Fruit fly (Drosophila melanogaster) whole organism, embryonic: ENCODE data around the gene CG31445.
A peak's percentile ranks its signal among the peaks of the same experiment; 100 is the strongest.

ENCODE experiments used
- Asciz ChIP-seq: fragments of 200-800 bp; sonication (Bioruptor generic); optimal IDR thresholded peaks from 2 replicates; lab custom pipeline; 2017; ENCODE audit warnings: missing biosample characterization, mild to moderate bottlenecking, missing genetic modification characterization, missing genetic modification reagents
- Bgb ChIP-seq: fragments of 200-800 bp; sonication (Bioruptor generic); IDR thresholded peaks from 2 replicates; pipeline ENCODE4 v1.3.6; 2022; ENCODE audit warnings: missing biosample characterization, missing genetic modification characterization; ENCODE audit not compliant: partially characterized antibody
- Blimp-1 ChIP-seq: fragments of 200-800 bp; sonication (Bioruptor generic); optimal IDR thresholded peaks from 3 replicates; lab custom pipeline; 2018; ENCODE audit warnings: missing biosample characterization, missing genetic modification characterization, mild to moderate bottlenecking, moderate library complexity, missing genetic modification reagents
- CG12071 ChIP-seq: fragments of 200-800 bp; sonication (Bioruptor generic); optimal IDR thresholded peaks from 3 replicates; lab custom pipeline; 2018; ENCODE audit warnings: missing biosample characterization, mild to moderate bottlenecking, missing genetic modification characterization
- CG12299 ChIP-seq: fragments of 200-800 bp; sonication (Bioruptor generic); optimal IDR thresholded peaks from 2 replicates; lab custom pipeline; 2018; ENCODE audit warnings: missing biosample characterization, mild to moderate bottlenecking, missing genetic modification characterization
- CG1233 ChIP-seq: fragments of 200-800 bp; sonication (Bioruptor generic); optimal IDR thresholded peaks from 4 replicates; lab custom pipeline; 2018; ENCODE audit warnings: missing biosample characterization, mild to moderate bottlenecking, missing genetic modification characterization
- CG17912 ChIP-seq: fragments of 200-800 bp; sonication (Bioruptor generic); optimal IDR thresholded peaks from 2 replicates; lab custom pipeline; 2018; ENCODE audit warnings: missing biosample characterization, mild to moderate bottlenecking, missing genetic modification characterization
- CG18011 ChIP-seq: fragments of 200-800 bp; sonication (Bioruptor generic); optimal IDR thresholded peaks from 2 replicates; lab custom pipeline; 2017; ENCODE audit warnings: missing biosample characterization, missing genetic modification characterization, mild to moderate bottlenecking, moderate library complexity, missing genotype
- CG18599 ChIP-seq: fragments of 200-800 bp; sonication (Bioruptor generic); optimal IDR thresholded peaks from 3 replicates; lab custom pipeline; 2017; ENCODE audit warnings: missing biosample characterization, missing genetic modification characterization, mild to moderate bottlenecking, moderate library complexity, missing genetic modification reagents
- CG2116 ChIP-seq: fragments of 200-800 bp; sonication (Bioruptor generic); optimal IDR thresholded peaks from 3 replicates; lab custom pipeline; 2018; ENCODE audit warnings: missing biosample characterization, mild to moderate bottlenecking, missing genetic modification characterization
- CG30403 ChIP-seq: fragments of 200-800 bp; sonication (Bioruptor generic); optimal IDR thresholded peaks from 3 replicates; lab custom pipeline; 2016; ENCODE audit warnings: missing biosample characterization, missing genetic modification characterization
- CG30431 ChIP-seq: fragments of 200-800 bp; sonication (Bioruptor generic); optimal IDR thresholded peaks from 2 replicates; lab custom pipeline; 2017; ENCODE audit warnings: missing biosample characterization, missing genetic modification characterization
- CG34422 ChIP-seq: fragments of 200-800 bp; sonication (Bioruptor generic); IDR thresholded peaks from 3 replicates; pipeline ENCODE4 v1.3.6; 2022; ENCODE audit warnings: missing biosample characterization, missing genetic modification characterization
- CG5180 ChIP-seq: fragments of 200-800 bp; sonication (Bioruptor generic); optimal IDR thresholded peaks from 3 replicates; lab custom pipeline; 2017; ENCODE audit warnings: missing biosample characterization, missing genetic modification characterization, mild to moderate bottlenecking, moderate library complexity, missing genetic modification reagents
- CG5245 ChIP-seq: fragments of 200-800 bp; sonication (Bioruptor generic); optimal IDR thresholded peaks from 3 replicates; lab custom pipeline; 2016; ENCODE audit warnings: missing biosample characterization, missing genetic modification characterization
- CG6175 ChIP-seq: fragments of 200-800 bp; sonication (Bioruptor generic); IDR thresholded peaks from 3 replicates; pipeline ENCODE4 v1.3.6; 2022; ENCODE audit warnings: missing biosample characterization, missing genetic modification characterization
- CG6683 ChIP-seq: fragments of 200-800 bp; sonication (Bioruptor generic); optimal IDR thresholded peaks from 2 replicates; lab custom pipeline; 2017; ENCODE audit warnings: missing biosample characterization, mild to moderate bottlenecking, missing genetic modification characterization, missing genetic modification reagents
- CG7357 ChIP-seq: fragments of 200-800 bp; sonication (Bioruptor generic); IDR thresholded peaks from 3 replicates; pipeline ENCODE4 v1.3.6; 2022; ENCODE audit warnings: missing biosample characterization, missing genetic modification characterization
- CG7786 ChIP-seq: fragments of 200-800 bp; sonication (Bioruptor generic); optimal IDR thresholded peaks from 2 replicates; lab custom pipeline; 2016; ENCODE audit warnings: missing biosample characterization, missing genetic modification characterization
- CG9437 ChIP-seq: fragments of 200-800 bp; sonication (Bioruptor generic); optimal IDR thresholded peaks from 2 replicates; lab custom pipeline; 2018; ENCODE audit warnings: missing biosample characterization, mild to moderate bottlenecking, missing genetic modification characterization
- CG9876 ChIP-seq: fragments of 200-800 bp; sonication (Bioruptor generic); optimal IDR thresholded peaks from 2 replicates; lab custom pipeline; 2016; ENCODE audit warnings: missing biosample characterization, missing genetic modification characterization
- CTCF ChIP-seq: fragments of 200-800 bp; sonication (Bioruptor generic); optimal IDR thresholded peaks from 2 replicates; lab custom pipeline; 2017; ENCODE audit warnings: missing biosample characterization, mild to moderate bottlenecking, missing genetic modification characterization, moderate library complexity
- Deaf1 ChIP-seq: fragments of 200-800 bp; optimal IDR thresholded peaks from 3 replicates; lab custom pipeline; 2019; ENCODE audit warnings: missing biosample characterization, mild to moderate bottlenecking, missing genetic modification characterization, moderate library complexity
- Dip3 ChIP-seq: fragments of 200-800 bp; sonication (Bioruptor generic); optimal IDR thresholded peaks from 3 replicates; lab custom pipeline; 2016; ENCODE audit warnings: missing biosample characterization, missing genetic modification characterization
- Eip74EF ChIP-seq, 2 experiments: fragments of 200-800 bp in 1 of 2; fragments of >200 bp in 1 of 2; sonication (Bioruptor generic) in 1 of 2; optimal IDR thresholded peaks; 2 replicates each; lab custom pipeline; 2017 to 2019; ENCODE audit warnings: missing biosample characterization in 2 of 2, missing genetic modification characterization in 2 of 2, mild to moderate bottlenecking in 1 of 2, moderate library complexity in 1 of 2
- HmgZ ChIP-seq: fragments of 200-800 bp; sonication (Bioruptor generic); optimal IDR thresholded peaks from 2 replicates; lab custom pipeline; 2018; ENCODE audit warnings: missing biosample characterization, mild to moderate bottlenecking, missing genetic modification characterization
- Hmr ChIP-seq: fragments of 200-800 bp; sonication (Bioruptor generic); optimal IDR thresholded peaks from 3 replicates; lab custom pipeline; 2017; ENCODE audit warnings: mild to moderate bottlenecking, missing biosample characterization, missing genetic modification reagents, missing genetic modification characterization
- Hr3 ChIP-seq: fragments of 200-800 bp; sonication (Bioruptor generic); optimal IDR thresholded peaks from 3 replicates; lab custom pipeline; 2016; ENCODE audit warnings: missing biosample characterization, missing genetic modification characterization
- Lhr ChIP-seq: fragments of 200-800 bp; sonication (Bioruptor generic); optimal IDR thresholded peaks from 3 replicates; lab custom pipeline; 2017; ENCODE audit warnings: mild to moderate bottlenecking, missing biosample characterization, missing genetic modification reagents, missing genetic modification characterization
- Mad ChIP-seq: fragments of 200-800 bp; sonication (Bioruptor generic); optimal IDR thresholded peaks from 2 replicates; lab custom pipeline; 2016; ENCODE audit warnings: missing biosample characterization, missing genetic modification characterization
- Meics ChIP-seq: fragments of 200-800 bp; sonication (Bioruptor generic); optimal IDR thresholded peaks from 2 replicates; lab custom pipeline; 2017; ENCODE audit warnings: missing biosample characterization, mild to moderate bottlenecking, missing genetic modification characterization
- NC2α ChIP-seq: fragments of 200-800 bp; sonication (Bioruptor generic); optimal IDR thresholded peaks from 2 replicates; lab custom pipeline; 2016; ENCODE audit warnings: missing biosample characterization, missing genetic modification characterization
- NK7.1 ChIP-seq: fragments of 200-800 bp; sonication (Bioruptor generic); optimal IDR thresholded peaks from 3 replicates; lab custom pipeline; 2016; ENCODE audit warnings: missing biosample characterization, missing genetic modification characterization
- Sin3A ChIP-seq: fragments of >200 bp; optimal IDR thresholded peaks from 2 replicates; lab custom pipeline; 2018
- Xrp1 ChIP-seq: fragments of 200-800 bp; sonication (Bioruptor generic); IDR thresholded peaks from 2 replicates; pipeline ENCODE4 v1.3.6; 2022; ENCODE audit warnings: missing biosample characterization, missing genetic modification characterization
- aop ChIP-seq: fragments of 200-800 bp; sonication (Bioruptor generic); IDR thresholded peaks from 2 replicates; pipeline ENCODE4 v1.3.6; 2022; ENCODE audit warnings: missing biosample characterization, missing genetic modification characterization
- bigmax ChIP-seq: fragments of 200-800 bp; sonication (Bioruptor generic); optimal IDR thresholded peaks from 2 replicates; lab custom pipeline; 2018; ENCODE audit warnings: missing biosample characterization, mild to moderate bottlenecking, missing genetic modification characterization
- cad ChIP-seq: fragments of >200 bp; optimal IDR thresholded peaks from 2 replicates; lab custom pipeline; 2017; ENCODE audit warnings: missing biosample characterization, missing genetic modification characterization
- dan ChIP-seq: fragments of 200-800 bp; sonication (Bioruptor generic); IDR thresholded peaks from 2 replicates; pipeline ENCODE4 v1.3.6; 2022; ENCODE audit warnings: missing biosample characterization, missing genetic modification characterization
- disco-r ChIP-seq: fragments of 200-800 bp; sonication (Bioruptor generic); optimal IDR thresholded peaks from 2 replicates; lab custom pipeline; 2016; ENCODE audit warnings: missing biosample characterization, missing genetic modification characterization
- dpn ChIP-seq, 2 experiments: fragments of 200-800 bp; sonication (Bioruptor generic); optimal IDR thresholded peaks; 3 replicates each; lab custom pipeline; 2016; ENCODE audit warnings: missing biosample characterization in 2 of 2, missing genetic modification characterization in 2 of 2
- fd64A ChIP-seq: fragments of 200-800 bp; sonication (Bioruptor generic); optimal IDR thresholded peaks from 3 replicates; lab custom pipeline; 2018; ENCODE audit warnings: missing biosample characterization, mild to moderate bottlenecking, missing genetic modification characterization
- fd96Cb ChIP-seq: fragments of 200-800 bp; sonication (Bioruptor generic); optimal IDR thresholded peaks from 2 replicates; lab custom pipeline; 2018; ENCODE audit warnings: missing biosample characterization, mild to moderate bottlenecking, missing genetic modification characterization, moderate library complexity
- fru ChIP-seq: fragments of >200 bp; optimal IDR thresholded peaks from 2 replicates; lab custom pipeline; 2017
- gem ChIP-seq: fragments of 200-800 bp; sonication (Bioruptor generic); optimal IDR thresholded peaks from 2 replicates; lab custom pipeline; 2019; ENCODE audit warnings: missing biosample characterization, mild to moderate bottlenecking, missing genetic modification characterization, moderate library complexity
- ind ChIP-seq: fragments of 200-800 bp; sonication (Bioruptor generic); optimal IDR thresholded peaks from 3 replicates; lab custom pipeline; 2016; ENCODE audit warnings: missing biosample characterization, missing genetic modification characterization
- mld ChIP-seq: fragments of 200-800 bp; sonication (Bioruptor generic); IDR thresholded peaks from 3 replicates; pipeline ENCODE4 v1.3.6; 2022; ENCODE audit warnings: missing biosample characterization, missing genetic modification characterization; ENCODE audit not compliant: partially characterized antibody
- nerfin-1 ChIP-seq: fragments of 200-800 bp; sonication (Bioruptor generic); optimal IDR thresholded peaks from 3 replicates; lab custom pipeline; 2019; ENCODE audit warnings: missing biosample characterization, mild to moderate bottlenecking, missing genetic modification characterization, moderate library complexity
- salm ChIP-seq: fragments of 200-800 bp; sonication (Bioruptor generic); optimal IDR thresholded peaks from 2 replicates; lab custom pipeline; 2018; ENCODE audit warnings: missing biosample characterization, mild to moderate bottlenecking, missing genetic modification characterization
- sc ChIP-seq, 3 experiments: fragments of >200 bp in 2 of 3; fragments of 200-800 bp in 1 of 3; sonication (Bioruptor generic) in 1 of 3; optimal IDR thresholded peaks; 2 replicates in 2 of 3; 3 replicates in 1 of 3; lab custom pipeline; 2017; ENCODE audit warnings: mild to moderate bottlenecking in 1 of 3, missing biosample characterization in 1 of 3, missing genetic modification characterization in 1 of 3, missing genetic modification reagents in 1 of 3

CG31445 gene

DNA sequence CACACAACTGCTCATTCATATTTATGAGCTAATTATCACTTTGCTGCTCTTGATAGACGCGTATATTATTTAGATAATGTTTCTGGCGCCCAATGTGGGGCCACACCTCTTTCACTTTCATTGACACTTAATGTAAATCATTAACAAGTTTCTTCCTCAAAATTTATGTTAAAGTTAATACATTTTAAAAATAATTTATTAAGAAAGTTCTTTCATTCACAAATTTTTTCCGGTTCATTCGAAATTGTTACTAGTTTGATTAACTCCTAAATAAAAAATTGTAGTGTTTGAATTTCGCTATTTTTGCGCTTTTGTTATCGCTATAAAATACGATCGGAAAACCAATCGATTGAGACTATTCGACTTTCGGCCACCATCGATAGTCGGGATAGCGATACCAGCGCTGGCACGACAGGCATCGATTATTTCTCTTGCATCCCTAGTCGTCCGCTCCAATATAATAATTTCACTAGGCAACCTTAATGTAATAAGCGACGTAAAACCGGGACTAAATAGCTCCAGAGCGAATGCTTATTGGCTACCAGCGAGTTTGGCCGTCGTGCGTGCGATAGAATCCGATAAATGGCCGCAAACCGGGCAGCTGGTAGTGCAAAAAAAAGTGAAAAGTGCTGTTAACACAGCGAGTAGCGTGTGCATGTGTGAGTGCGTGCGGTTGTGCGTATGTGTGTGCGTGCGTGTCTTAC lies 15.7 kb downstream of the CG31445 start, which contains the start of gene Usp1 (continued):
- TF ChIP-seq CG7357 (GFP tag; lab: Robert Waterston, UW), result no peak
- peak; percentile 97 for TF ChIP-seq mld (GFP tag; lab: Robert Waterston, UW)
- no peak for TF ChIP-seq Deaf1 (tag; lab: Kevin White, UChicago)
- no peak for TF ChIP-seq sc (optimal IDR thresholded peaks at IDR 0.05; lab: Kevin White, UChicago)
- TF ChIP-seq sc (GFP tag; optimal IDR thresholded peaks at IDR 0.05; lab: Kevin White, UChicago), result no peak
- no peak for TF ChIP-seq CG30431 (GFP tag; lab: Kevin White, UChicago)
- TF ChIP-seq fd96Cb, result no peak
- TF ChIP-seq NK7.1 (GFP tag; lab: Kevin White, UChicago), result no peak
- no peak for TF ChIP-seq CG6175 (GFP tag; lab: Robert Waterston, UW)
- no peak for TF ChIP-seq Hmr (GFP tag; lab: Kevin White, UChicago)
- no peak for TF ChIP-seq Dip3 (GFP tag; lab: Kevin White, UChicago)
- no peak for TF ChIP-seq CG5245 (GFP tag; lab: Kevin White, UChicago)
- peak; percentile 32 for TF ChIP-seq Lhr (GFP tag; lab: Kevin White, UChicago)
- TF ChIP-seq fd64A (GFP tag; lab: Kevin White, UChicago), result no peak
- no peak for TF ChIP-seq CG12071
- TF ChIP-seq CG7786 (GFP tag; lab: Kevin White, UChicago), result no peak
- peak; percentile 72 for TF ChIP-seq Sin3A (lab: Kevin White, UChicago)
- peak; percentile 37 for TF ChIP-seq HmgZ (tag; lab: Kevin White, UChicago)
- peak in 1 of 2 experiments; percentile 15 for TF ChIP-seq dpn (GFP tag; optimal IDR thresholded peaks at IDR 0.05; lab: Kevin White, UChicago)
- no peak for TF ChIP-seq Hr3 (GFP tag; lab: Kevin White, UChicago)
- TF ChIP-seq CG17912, result no peak
- no peak for TF ChIP-seq salm (tag; lab: Kevin White, UChicago)
- no peak for TF ChIP-seq CG6683
- peak; percentile 32 for TF ChIP-seq nerfin-1 (tag; lab: Kevin White, UChicago)
- TF ChIP-seq CTCF (GFP tag; lab: Kevin White, UChicago), result no peak
- TF ChIP-seq cad (GFP tag; lab: Kevin White, UChicago), result no peak
- no peak for TF ChIP-seq CG18011
- TF ChIP-seq dan, result no peak
- TF ChIP-seq Meics (GFP tag; lab: Kevin White, UChicago), result no peak
- TF ChIP-seq CG34422 (GFP tag; lab: Robert Waterston, UW), result peak; percentile 52; the same call in 1 of the 3 replicates
- TF ChIP-seq disco-r (GFP tag; lab: Kevin White, UChicago), result no peak
- no peak for TF ChIP-seq ind
- TF ChIP-seq Eip74EF (GFP tag; optimal IDR thresholded peaks at IDR 0.05; lab: Kevin White, UChicago), result no peak
- TF ChIP-seq fru (lab: Kevin White, UChicago), result no peak
- peak; percentile 76 for TF ChIP-seq Blimp-1 (GFP tag; lab: Kevin White, UChicago)
- TF ChIP-seq aop (GFP tag; lab: Robert Waterston, UW), result no peak
- no peak for TF ChIP-seq Mad (GFP tag; lab: Kevin White, UChicago)
- no peak for TF ChIP-seq CG18599 (GFP tag; lab: Kevin White, UChicago)
- no peak for TF ChIP-seq CG1233
- TF ChIP-seq Bgb (GFP tag; lab: Robert Waterston, UW), result peak; percentile 98
- no peak for TF ChIP-seq CG9876
- TF ChIP-seq CG5180 (GFP tag; lab: Kevin White, UChicago), result no peak
- TF ChIP-seq gem (tag; lab: Kevin White, UChicago), result no peak
- TF ChIP-seq CG30403 (GFP tag; lab: Kevin White, UChicago), result no peak
- TF ChIP-seq bigmax (GFP tag; lab: Kevin White, UChicago), result no peak
- TF ChIP-seq CG2116, result peak; percentile 97
- peak; percentile 73 for TF ChIP-seq CG9437
- TF ChIP-seq CG12299 (tag; lab: Kevin White, UChicago), result peak; percentile 10
- TF ChIP-seq Xrp1, result 0 out of 2 replicates have a peak, but pooled peaks have one; percentile 8
- TF ChIP-seq Asciz (GFP tag; lab: Kevin White, UChicago), result no peak
- TF ChIP-seq NC2α (GFP tag; lab: Kevin White, UChicago), result no peak
